Worm (Caenorhabditis elegans) whole organism, L1 larva: Measurements from ENCODE around the gene F26G1.5.

Experiments
- Y116A8C.19 ChIP-seq: sonication (generic microtip); optimal IDR thresholded peaks from 2 replicates; lab custom pipeline; 2016; ENCODE audit warnings: missing compliant biosample characterization, missing genetic modification characterization, borderline replicate concordance
- aha-1 ChIP-seq: fragments of 150-350 bp; optimal IDR thresholded peaks from 2 replicates; lab custom pipeline; 2014; ENCODE audit warnings: missing biosample characterization, missing genetic modification characterization
- ama-1 ChIP-seq: fragments of 150-350 bp; optimal IDR thresholded peaks from 2 replicates; lab custom pipeline; 2014
- ceh-63 ChIP-seq: fragments of 200-800 bp; sonication (Bioruptor generic); optimal IDR thresholded peaks from 2 replicates; lab custom pipeline; 2018; ENCODE audit warnings: mild to moderate bottlenecking, missing genetic modification characterization, missing compliant biosample characterization
- dsc-1 ChIP-seq: sonication (generic microtip); optimal IDR thresholded peaks from 2 replicates; lab custom pipeline; 2016; ENCODE audit warnings: mild to moderate bottlenecking, missing genetic modification characterization, missing compliant biosample characterization
- efl-1 ChIP-seq, 4 experiments: fragments of 150-350 bp; optimal IDR thresholded peaks in 3 of 4; peaks in 1 of 4; 1 replicate in 1 of 4; 2 replicates in 3 of 4; lab custom pipeline; 2014; ENCODE audit warnings: missing biosample characterization in 2 of 4, missing genetic modification characterization in 2 of 4, missing genetic modification reagents in 2 of 4
- egl-13 ChIP-seq: sonication (generic microtip); optimal IDR thresholded peaks from 2 replicates; lab custom pipeline; 2016; ENCODE audit warnings: missing genotype, missing genetic modification reagents, missing genetic modification characterization, missing compliant biosample characterization
- elt-3 ChIP-seq, 6 experiments: fragments of 150-350 bp in 1 of 6; sonication (generic microtip); optimal IDR thresholded peaks; 2 replicates each; lab custom pipeline; 2017 to 2018; ENCODE audit warnings: missing biosample characterization in 6 of 6, missing genetic modification characterization in 6 of 6, inconsistent platforms in 1 of 6
- fkh-4 ChIP-seq: sonication (generic microtip); optimal IDR thresholded peaks from 2 replicates; lab custom pipeline; 2016; ENCODE audit warnings: missing compliant biosample characterization, missing genetic modification characterization, borderline replicate concordance
- fos-1 ChIP-seq: fragments of 150-350 bp; optimal IDR thresholded peaks from 2 replicates; lab custom pipeline; 2014; ENCODE audit warnings: missing biosample characterization, missing genetic modification characterization
- grh-1 ChIP-seq: fragments of 200-800 bp; sonication (Bioruptor generic); IDR thresholded peaks from 2 replicates; pipeline ENCODE4 v1.3.6; 2022; ENCODE audit warnings: missing genetic modification reagents, missing genetic modification characterization, missing compliant biosample characterization
- hlh-17 ChIP-seq: fragments of 200-800 bp; sonication (Bioruptor generic); optimal IDR thresholded peaks from 2 replicates; lab custom pipeline; 2018; ENCODE audit warnings: missing genetic modification characterization, mild to moderate bottlenecking, missing compliant biosample characterization, moderate library complexity, borderline replicate concordance
- jun-1 ChIP-seq: fragments of 150-350 bp; optimal IDR thresholded peaks from 2 replicates; lab custom pipeline; 2014; ENCODE audit warnings: missing biosample characterization, missing genetic modification reagents, missing genetic modification characterization
- lin-14 ChIP-seq: fragments of 200-800 bp; sonication (Bioruptor generic); optimal IDR thresholded peaks from 2 replicates; lab custom pipeline; 2018; ENCODE audit warnings: mild to moderate bottlenecking, missing genetic modification characterization, moderate library complexity, missing compliant biosample characterization
- lin-15B ChIP-seq: fragments of 150-350 bp; sonication (generic microtip); optimal IDR thresholded peaks from 3 replicates; lab custom pipeline; 2014; ENCODE audit warnings: missing biosample characterization, missing genetic modification characterization
- lin-35 ChIP-seq, 2 experiments: fragments of 150-350 bp; optimal IDR thresholded peaks; 2 replicates each; lab custom pipeline; 2014; ENCODE audit warnings: missing biosample characterization in 2 of 2, missing genetic modification characterization in 2 of 2, missing genetic modification reagents in 2 of 2
- lsy-2 ChIP-seq, 2 experiments: fragments of 150-350 bp; optimal IDR thresholded peaks; 2 replicates each; lab custom pipeline; 2014; ENCODE audit warnings: missing biosample characterization in 2 of 2, missing genetic modification characterization in 2 of 2
- mab-9 ChIP-seq: fragments of 200-800 bp; sonication (Bioruptor generic); IDR thresholded peaks from 2 replicates; pipeline ENCODE4 v1.3.6; 2022; ENCODE audit warnings: missing genetic modification reagents, missing genetic modification characterization, missing compliant biosample characterization
- mdl-1 ChIP-seq, 2 experiments: fragments of 150-350 bp; optimal IDR thresholded peaks; 2 replicates each; lab custom pipeline; 2014 to 2017; ENCODE audit warnings: missing biosample characterization in 2 of 2, missing genetic modification characterization in 2 of 2, inconsistent platforms in 1 of 2
- mep-1 ChIP-seq: fragments of 150-350 bp; optimal IDR thresholded peaks from 2 replicates; lab custom pipeline; 2014; ENCODE audit warnings: missing biosample characterization, missing genetic modification characterization
- nhr-11 ChIP-seq: fragments of 150-350 bp; optimal IDR thresholded peaks from 2 replicates; lab custom pipeline; 2014; ENCODE audit warnings: missing biosample characterization, missing genetic modification characterization
- nhr-19 ChIP-seq: fragments of 200-800 bp; sonication (Bioruptor generic); conservative IDR thresholded peaks from 2 replicates; pipeline ENCODE4 v1.3.6; 2022; ENCODE audit warnings: missing genetic modification characterization, missing compliant biosample characterization
- nhr-20 ChIP-seq: sonication (generic microtip); optimal IDR thresholded peaks from 2 replicates; lab custom pipeline; 2016; ENCODE audit warnings: mild to moderate bottlenecking, missing genetic modification characterization, missing compliant biosample characterization
- nhr-47 ChIP-seq: sonication (generic microtip); optimal IDR thresholded peaks from 2 replicates; lab custom pipeline; 2016; ENCODE audit warnings: mild to moderate bottlenecking, missing genetic modification characterization, moderate library complexity, missing compliant biosample characterization
- nhr-71 ChIP-seq: sonication (generic microtip); optimal IDR thresholded peaks from 2 replicates; lab custom pipeline; 2016; ENCODE audit warnings: mild to moderate bottlenecking, missing genetic modification characterization, moderate library complexity, missing compliant biosample characterization
- nhr-85 ChIP-seq: sonication (generic microtip); peaks from one replicate; lab custom pipeline; 2016; ENCODE audit warnings: missing genetic modification characterization, inconsistent platforms, missing compliant biosample characterization
- nhr-90 ChIP-seq: sonication (generic microtip); optimal IDR thresholded peaks from 2 replicates; lab custom pipeline; 2016; ENCODE audit warnings: mild to moderate bottlenecking, missing genetic modification characterization, missing compliant biosample characterization; ENCODE audit not compliant: poor library complexity
- pax-3 ChIP-seq: fragments of 200-800 bp; sonication (Bioruptor generic); optimal IDR thresholded peaks from 2 replicates; lab custom pipeline; 2018; ENCODE audit warnings: mild to moderate bottlenecking, missing genetic modification characterization, moderate library complexity, missing compliant biosample characterization
- snu-23 ChIP-seq: sonication (generic microtip); optimal IDR thresholded peaks from 2 replicates; lab custom pipeline; 2016; ENCODE audit warnings: missing genetic modification characterization, missing compliant biosample characterization
- sox-4 ChIP-seq: sonication (generic microtip); optimal IDR thresholded peaks from 2 replicates; lab custom pipeline; 2016; ENCODE audit warnings: missing genetic modification characterization, missing compliant biosample characterization
- tbx-2 ChIP-seq: sonication (generic microtip); optimal IDR thresholded peaks from 2 replicates; lab custom pipeline; 2016; ENCODE audit warnings: missing genetic modification characterization, missing compliant biosample characterization
- unc-130 ChIP-seq: fragments of 150-350 bp; optimal IDR thresholded peaks from 2 replicates; lab custom pipeline; 2017; ENCODE audit warnings: missing biosample characterization, missing genetic modification characterization, inconsistent platforms
- unc-62 ChIP-seq: fragments of 150-350 bp; optimal IDR thresholded peaks from 2 replicates; lab custom pipeline; 2014; ENCODE audit warnings: missing biosample characterization, missing genetic modification reagents, missing genetic modification characterization
- zag-1 ChIP-seq: fragments of 150-350 bp; optimal IDR thresholded peaks from 2 replicates; lab custom pipeline; 2014; ENCODE audit warnings: missing biosample characterization, missing genetic modification characterization
- zip-4 ChIP-seq: fragments of 200-800 bp; sonication (Bioruptor generic); optimal IDR thresholded peaks from 2 replicates; lab custom pipeline; 2018; ENCODE audit warnings: mild to moderate bottlenecking, missing genetic modification characterization, moderate library complexity, missing compliant biosample characterization
- ztf-11 ChIP-seq, 2 experiments: sonication (generic microtip); optimal IDR thresholded peaks; 2 replicates each; lab custom pipeline; 2016 to 2017; ENCODE audit warnings: missing genetic modification characterization in 2 of 2, missing biosample characterization in 1 of 2, missing compliant biosample characterization in 1 of 2

Gene F26G1.5

DNA sequence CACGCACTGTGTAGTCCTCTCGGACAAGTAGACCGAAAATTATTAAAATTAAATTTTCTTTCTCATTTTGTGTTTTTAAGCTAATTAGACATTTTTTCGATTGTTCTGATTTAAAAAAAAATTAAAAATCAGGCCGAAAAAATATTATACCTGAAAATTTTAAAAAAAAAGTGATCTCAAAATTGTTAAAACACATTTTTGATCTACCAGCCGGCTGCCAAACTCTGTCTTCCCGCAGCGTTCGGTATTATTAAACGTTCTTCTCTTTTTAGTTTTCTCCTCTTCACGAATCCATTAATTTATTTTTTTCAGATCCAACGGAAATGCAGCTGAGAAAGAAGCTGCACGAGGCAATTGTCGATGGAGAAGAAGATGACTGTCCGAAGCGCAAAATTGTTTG lies 18.0 kb downstream of the F26G1.5 start, which contains the start of gene C27D9.1:
C27D9.1 (plus strand) TSS at position 281 of the 400 bp plus-strand sequence.
- TF ChIP-seq egl-13 (tag; lab: Kevin White, UChicago) (no peak), dsc-1 (tag; lab: Kevin White, UChicago) (no peak), grh-1 (GFP tag; lab: Robert Waterston, UW) (no peak), fkh-4 (tag; lab: Kevin White, UChicago) (no peak), zip-4 (GFP tag; lab: Kevin White, UChicago) (no peak), snu-23 (no peak), pax-3 (no peak), fos-1 (tag; lab: Kevin White, UChicago) (no peak), jun-1 (tag; lab: Kevin White, UChicago) (no peak), sox-4 (tag; lab: Kevin White, UChicago) (no peak), unc-62 (GFP tag; lab: Kevin White, UChicago) (no peak)
- TF ChIP-seq, all 84 proteins: peak for 0

- TF ChIP-seq zag-1 (tag; lab: Kevin White, UChicago) = no peak
- TF ChIP-seq mab-9 = no peak
- no peak for TF ChIP-seq hlh-17
- TF ChIP-seq nhr-85 (tag; lab: Kevin White, UChicago) = peak; percentile 8
Observed at ce11 chrII:4752257-4752728, 18.9 kb downstream of the F26G1.5 start, which contains the start of gene F41C3.1. TSS of gene F41C3.1 (plus strand) at chrII:4752307.

DNA sequence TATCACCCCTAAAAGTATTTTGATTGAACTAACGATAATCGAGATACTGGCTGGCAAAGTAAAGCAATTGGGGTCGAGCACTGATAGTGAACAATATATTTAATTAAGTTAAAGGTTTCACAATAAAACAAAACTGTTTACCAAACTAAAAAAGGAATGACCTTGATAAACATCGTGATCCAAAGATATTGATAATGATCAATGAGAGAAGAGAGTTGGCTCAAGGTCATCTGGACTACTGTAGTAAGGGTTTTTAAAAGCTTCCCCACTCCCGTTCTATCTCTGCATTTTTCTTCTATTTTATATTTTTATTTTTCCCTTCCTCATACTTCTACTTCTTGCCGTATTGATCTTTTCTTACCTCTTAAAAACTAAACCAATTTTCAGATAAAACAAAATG lies 21.6 kb downstream of the F26G1.5 start, which contains the start of gene F41C3.2:
F41C3.2 (plus strand) TSS at position 388 of the 400 bp plus-strand sequence.
- TF ChIP-seq nhr-11 (tag; lab: Kevin White, UChicago) (no peak), lsy-2 (tag; optimal IDR thresholded peaks at IDR 0.05; lab: Kevin White, UChicago) (peak in 1 of 2 experiments; percentile 58), lin-14 (GFP tag; lab: Kevin White, UChicago) (peak; percentile 17), nhr-47 (tag; lab: Kevin White, UChicago) (peak; percentile 26), Y116A8C.19 (tag; lab: Kevin White, UChicago) (no peak), nhr-20 (tag; lab: Kevin White, UChicago) (peak; percentile 18), nhr-85 (tag; lab: Kevin White, UChicago) (peak; percentile 83), snu-23 (peak; percentile 6), elt-3 (tag; optimal IDR thresholded peaks at IDR 0.05; lab: Kevin White, UChicago) (peak in 3 of 6 experiments; percentile 18 to 83 (median 35)), ztf-11 (tag; optimal IDR thresholded peaks at IDR 0.05; lab: Kevin White, UChicago) (no peak), nhr-90 (peak; percentile 56), pax-3 (no peak), nhr-71 (tag; lab: Kevin White, UChicago) (peak; percentile 22)

- TF ChIP-seq snu-23 (peak; percentile 6), aha-1 (tag; lab: Kevin White, UChicago) (no peak), dsc-1 (tag; lab: Kevin White, UChicago) (no peak), lsy-2 (tag; optimal IDR thresholded peaks at IDR 0.05; lab: Kevin White, UChicago) (no peak), nhr-90 (no peak), lin-35 (GFP tag; optimal IDR thresholded peaks at IDR 0.05; lab: Kevin White, UChicago) (peak in 1 of 2 experiments; percentile 14), ceh-63 (no peak), elt-3 (tag; optimal IDR thresholded peaks at IDR 0.05; lab: Kevin White, UChicago) (peak in 3 of 6 experiments; percentile 27 to 65 (median 46)), unc-130 (peak; percentile 3), unc-62 (GFP tag; lab: Kevin White, UChicago) (no peak), nhr-19 (peak; percentile 41), mep-1 (tag; lab: Kevin White, UChicago) (peak; percentile 1), nhr-20 (tag; lab: Kevin White, UChicago) (peak; percentile 61), ama-1 (no peak), nhr-71 (tag; lab: Kevin White, UChicago) (peak; percentile 56), lin-14 (GFP tag; lab: Kevin White, UChicago) (peak; percentile 5), nhr-85 (tag; lab: Kevin White, UChicago) (peak; percentile 87), tbx-2 (tag; lab: Kevin White, UChicago) (peak; percentile 31), mdl-1 (tag; optimal IDR thresholded peaks at IDR 0.05; lab: Kevin White, UChicago) (peak in 1 of 2 experiments; percentile 48), lin-15B (tag; lab: Kevin White, UChicago) (no peak), efl-1 (optimal IDR thresholded peaks at IDR 0.05; lab: Kevin White, UChicago) (no peak), efl-1 (GFP tag; optimal IDR thresholded peaks at IDR 0.05 in 1 of 2; lab: Kevin White, UChicago) (peak in 1 of 2 experiments; percentile 93)
Observed at ce11 chrII:4748374-4748773, 22.8 kb downstream of the F26G1.5 start.
